Fruit fly (Drosophila melanogaster): ENCODE results near the gene CG6834.

DNA sequence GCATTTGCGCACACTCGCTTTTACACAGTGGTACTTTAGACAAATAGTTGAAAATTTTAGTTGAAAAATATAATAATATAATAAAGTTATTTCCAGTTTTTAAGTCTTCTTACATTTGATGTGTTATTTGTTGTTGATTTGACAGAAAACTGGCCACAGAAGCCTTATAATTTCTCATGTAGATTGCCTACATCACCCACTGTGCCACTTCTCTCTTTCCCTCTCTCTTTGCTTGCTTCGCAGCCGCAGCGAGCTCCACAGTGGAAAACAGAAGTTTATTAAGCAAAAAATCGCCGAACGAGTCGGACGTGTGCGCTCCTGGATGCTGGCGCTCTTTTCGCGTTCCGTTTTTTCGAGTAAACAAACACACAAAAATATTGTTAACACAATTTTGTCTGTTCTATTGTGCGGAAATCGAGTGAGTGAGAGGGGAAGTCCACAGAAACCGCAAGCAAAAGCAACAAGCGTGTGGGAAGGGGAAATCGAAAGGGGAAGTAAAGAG, 32.0 kb downstream of the CG6834 start, which contains the start of gene CG42327:
- TF ChIP-seq psq (optimal IDR thresholded peaks at IDR 0.05): no peak
- TF ChIP-seq Dll (optimal IDR thresholded peaks at IDR 0.05): no peak
- TF ChIP-seq pan (optimal IDR thresholded peaks at IDR 0.05): no peak
- no peak for TF ChIP-seq usp (GFP tag; optimal IDR thresholded peaks at IDR 0.05)
- TF ChIP-seq CG8478 (optimal IDR thresholded peaks at IDR 0.05): no peak
